Worm (Caenorhabditis elegans) whole organism, L2 larva: Measurements from ENCODE around the gene clec-222.

Experiments
- C34F6.9 ChIP-seq: fragments of 150-350 bp; optimal IDR thresholded peaks from 2 replicates; lab custom pipeline; 2014; ENCODE audit warnings: missing biosample characterization, missing genetic modification characterization
- F13H6.1 ChIP-seq: sonication (generic microtip); optimal IDR thresholded peaks from 2 replicates; lab custom pipeline; 2016; ENCODE audit warnings: missing genetic modification characterization, missing compliant biosample characterization
- Y55F3AM.14 ChIP-seq: fragments of 200-800 bp; sonication (Bioruptor generic); optimal IDR thresholded peaks from 2 replicates; lab custom pipeline; 2018; ENCODE audit warnings: mild to moderate bottlenecking, missing genetic modification characterization, missing compliant biosample characterization
- ZK546.5 ChIP-seq: sonication (generic microtip); optimal IDR thresholded peaks from 2 replicates; lab custom pipeline; 2017; ENCODE audit warnings: missing biosample characterization, missing genetic modification characterization
- alr-1 ChIP-seq: fragments of 150-350 bp; optimal IDR thresholded peaks from 2 replicates; lab custom pipeline; 2014; ENCODE audit warnings: missing biosample characterization, missing genetic modification characterization
- aly-2 ChIP-seq: fragments of 150-350 bp; optimal IDR thresholded peaks from 2 replicates; lab custom pipeline; 2014; ENCODE audit warnings: missing biosample characterization, missing genetic modification characterization
- ama-1 ChIP-seq: fragments of 150-350 bp; optimal IDR thresholded peaks from 2 replicates; lab custom pipeline; 2018; ENCODE audit warnings: inconsistent platforms
- blmp-1 ChIP-seq: sonication (generic microtip); optimal IDR thresholded peaks from 2 replicates; lab custom pipeline; 2017; ENCODE audit warnings: missing genetic modification characterization, mild to moderate bottlenecking, missing compliant biosample characterization, antibody characterized with exemption, moderate library complexity; ENCODE audit not compliant: insufficient read depth
- ceh-16 ChIP-seq: fragments of 150-350 bp; optimal IDR thresholded peaks from 2 replicates; lab custom pipeline; 2014; ENCODE audit warnings: missing biosample characterization, missing genetic modification characterization
- crh-2 ChIP-seq: sonication (generic microtip); optimal IDR thresholded peaks from 2 replicates; lab custom pipeline; 2017; ENCODE audit warnings: missing biosample characterization, missing genetic modification characterization
- dmd-4 ChIP-seq: sonication (generic microtip); optimal IDR thresholded peaks from 2 replicates; lab custom pipeline; 2017; ENCODE audit warnings: missing biosample characterization, missing genetic modification characterization
- egl-27 ChIP-seq: sonication (generic microtip); optimal IDR thresholded peaks from 3 replicates; lab custom pipeline; 2017; ENCODE audit warnings: missing biosample characterization, missing genetic modification reagents, missing genetic modification characterization
- elt-1 ChIP-seq: fragments of 150-350 bp; optimal IDR thresholded peaks from 2 replicates; lab custom pipeline; 2014; ENCODE audit warnings: missing biosample characterization, missing genetic modification characterization
- fos-1 ChIP-seq: fragments of 150-350 bp; optimal IDR thresholded peaks from 2 replicates; lab custom pipeline; 2014; ENCODE audit warnings: missing biosample characterization, missing genetic modification characterization
- lin-11 ChIP-seq: fragments of 150-350 bp; sonication (generic microtip); optimal IDR thresholded peaks from 2 replicates; lab custom pipeline; 2014; ENCODE audit warnings: missing biosample characterization, missing genetic modification characterization, inconsistent platforms, mixed read lengths
- lin-39 ChIP-seq: fragments of 150-350 bp; optimal IDR thresholded peaks from 2 replicates; lab custom pipeline; 2014; ENCODE audit warnings: missing biosample characterization, missing genetic modification reagents, missing genetic modification characterization
- lsy-2 ChIP-seq, 2 experiments: fragments of 150-350 bp in 1 of 2; sonication (generic microtip) in 1 of 2; optimal IDR thresholded peaks; 2 replicates each; lab custom pipeline; 2014 to 2017; ENCODE audit warnings: missing biosample characterization in 2 of 2, missing genetic modification characterization in 2 of 2
- mab-5 ChIP-seq: fragments of 150-350 bp; optimal IDR thresholded peaks from 2 replicates; lab custom pipeline; 2014; ENCODE audit warnings: missing biosample characterization, missing genetic modification characterization
- mbf-1 ChIP-seq: sonication (generic microtip); optimal IDR thresholded peaks from 2 replicates; lab custom pipeline; 2017; ENCODE audit warnings: missing biosample characterization, missing genetic modification characterization
- nhr-10 ChIP-seq: sonication (generic microtip); optimal IDR thresholded peaks from 2 replicates; lab custom pipeline; 2017; ENCODE audit warnings: missing biosample characterization, missing genetic modification characterization
- nhr-129 ChIP-seq: fragments of 150-350 bp; optimal IDR thresholded peaks from 2 replicates; lab custom pipeline; 2014; ENCODE audit warnings: missing biosample characterization, missing genetic modification characterization
- nhr-21 ChIP-seq: fragments of 150-350 bp; optimal IDR thresholded peaks from 2 replicates; lab custom pipeline; 2014; ENCODE audit warnings: missing biosample characterization, missing genetic modification characterization
- nhr-237 ChIP-seq: fragments of 150-350 bp; optimal IDR thresholded peaks from 2 replicates; lab custom pipeline; 2014; ENCODE audit warnings: missing biosample characterization, missing genetic modification characterization
- nhr-25 ChIP-seq: fragments of 150-350 bp; sonication (generic microtip); optimal IDR thresholded peaks from 3 replicates; lab custom pipeline; 2014; ENCODE audit warnings: missing biosample characterization, missing genetic modification characterization
- nhr-77 ChIP-seq: fragments of 150-350 bp; optimal IDR thresholded peaks from 2 replicates; lab custom pipeline; 2014; ENCODE audit warnings: missing biosample characterization, missing genetic modification characterization
- peb-1 ChIP-seq: fragments of 150-350 bp; optimal IDR thresholded peaks from 2 replicates; lab custom pipeline; 2014; ENCODE audit warnings: missing biosample characterization, missing genetic modification characterization
- sma-3 ChIP-seq: sonication (generic microtip); optimal IDR thresholded peaks from 2 replicates; lab custom pipeline; 2016; ENCODE audit warnings: missing genetic modification reagents, missing genetic modification characterization, missing compliant biosample characterization
- sma-9 ChIP-seq, 2 experiments: fragments of 150-350 bp in 1 of 2; sonication (generic microtip) in 1 of 2; optimal IDR thresholded peaks; 2 replicates each; lab custom pipeline; 2014 to 2016; ENCODE audit warnings: missing genetic modification characterization in 2 of 2, mild to moderate bottlenecking in 1 of 2, missing biosample characterization in 1 of 2, missing compliant biosample characterization in 1 of 2, missing genetic modification reagents in 1 of 2, moderate library complexity in 1 of 2
- snpc-4 ChIP-seq: fragments of 150-350 bp; optimal IDR thresholded peaks from 2 replicates; lab custom pipeline; 2014; ENCODE audit warnings: missing biosample characterization, missing genetic modification characterization
- zag-1 ChIP-seq: fragments of 150-350 bp; optimal IDR thresholded peaks from 2 replicates; lab custom pipeline; 2014; ENCODE audit warnings: missing biosample characterization, missing genetic modification characterization
- ztf-11 ChIP-seq: sonication (generic microtip); optimal IDR thresholded peaks from 2 replicates; lab custom pipeline; 2017; ENCODE audit warnings: missing biosample characterization, missing genetic modification characterization
- ztf-4 ChIP-seq: fragments of 150-350 bp; optimal IDR thresholded peaks from 2 replicates; lab custom pipeline; 2014; ENCODE audit warnings: missing biosample characterization, missing genetic modification characterization

Gene clec-222

ce11 chrV:11308346-11308745 lies 37.2 kb downstream of the clec-222 start, which contains the start of gene snf-11:
Gene snf-11 (minus strand): TSS chrV:11308446.
- TF ChIP-seq zag-1 (tag; lab: Kevin White, UChicago) (no peak), Y55F3AM.14 (GFP tag; lab: Kevin White, UChicago) (no peak), blmp-1 (tag; lab: Kevin White, UChicago) (no peak), snpc-4 (tag; lab: Kevin White, UChicago) (no peak), lin-11 (no peak), sma-9 (GFP tag; optimal IDR thresholded peaks at IDR 0.05; lab: Kevin White, UChicago) (no peak), sma-9 (tag; optimal IDR thresholded peaks at IDR 0.05; lab: Kevin White, UChicago) (no peak), nhr-237 (tag; lab: Kevin White, UChicago) (no peak), lin-39 (tag; lab: Kevin White, UChicago) (no peak), dmd-4 (tag; lab: Kevin White, UChicago) (no peak), nhr-21 (tag; lab: Kevin White, UChicago) (no peak), peb-1 (tag; lab: Kevin White, UChicago) (no peak), ceh-16 (no peak)
- TF ChIP-seq, all 48 proteins: peak for 0

- TF ChIP-seq C34F6.9 (tag; lab: Kevin White, UChicago) (peak; percentile 18), mbf-1 (tag; lab: Kevin White, UChicago) (no peak), elt-1 (no peak), sma-9 (GFP tag; optimal IDR thresholded peaks at IDR 0.05; lab: Kevin White, UChicago) (peak; percentile 76), sma-9 (tag; optimal IDR thresholded peaks at IDR 0.05; lab: Kevin White, UChicago) (no peak), F13H6.1 (tag; lab: Kevin White, UChicago) (peak; percentile 80), sma-3 (GFP tag; lab: Kevin White, UChicago) (no peak), nhr-77 (tag; lab: Kevin White, UChicago) (no peak), egl-27 (tag; lab: Kevin White, UChicago) (no peak), aly-2 (tag; lab: Kevin White, UChicago) (no peak), zag-1 (tag; lab: Kevin White, UChicago) (peak; percentile 12), lsy-2 (tag; optimal IDR thresholded peaks at IDR 0.05; lab: Kevin White, UChicago) (peak in 1 of 2 experiments; percentile 22), mab-5 (tag; lab: Kevin White, UChicago) (no peak), nhr-129 (tag; lab: Kevin White, UChicago) (peak; percentile 56), ZK546.5 (no peak), crh-2 (tag; lab: Kevin White, UChicago) (no peak), ztf-4 (tag; lab: Kevin White, UChicago) (no peak), peb-1 (tag; lab: Kevin White, UChicago) (no peak)
Observed at ce11 chrV:11308915-11309314, 37.8 kb downstream of the clec-222 start.

DNA sequence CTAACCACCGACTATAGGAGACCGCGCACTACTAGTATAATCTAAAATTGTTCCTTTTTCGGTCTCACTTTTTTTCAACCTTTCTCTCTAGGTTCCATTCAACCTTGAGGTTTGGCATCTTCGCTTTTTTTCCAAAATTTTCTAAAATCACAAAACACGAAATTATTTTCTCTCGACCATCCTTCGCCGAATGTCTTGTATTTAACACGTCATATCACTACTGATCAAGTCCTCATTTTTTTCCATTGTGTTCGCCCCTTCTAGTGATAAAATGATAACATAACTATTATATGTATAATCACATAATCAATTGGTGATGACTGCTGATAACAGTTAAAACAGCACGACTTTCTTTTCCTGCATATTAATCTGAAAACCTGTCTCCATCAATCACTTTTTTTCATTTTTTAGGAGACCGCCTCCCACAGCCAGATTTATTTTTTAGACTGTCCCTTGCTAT lies 39.9 kb downstream of the clec-222 start, which contains the start of gene T03F7.7:
TSS of gene T03F7.7 (plus strand) at position 410 of the 460 bp plus-strand sequence.
- TF ChIP-seq sma-9 (GFP tag; optimal IDR thresholded peaks at IDR 0.05; lab: Kevin White, UChicago) (peak; percentile 32), sma-9 (tag; optimal IDR thresholded peaks at IDR 0.05; lab: Kevin White, UChicago) (no peak), aly-2 (tag; lab: Kevin White, UChicago) (no peak), lin-11 (no peak), blmp-1 (tag; lab: Kevin White, UChicago) (peak; percentile 55), nhr-25 (tag; lab: Kevin White, UChicago) (peak; percentile 55), fos-1 (peak; percentile 97), nhr-10 (no peak), nhr-77 (tag; lab: Kevin White, UChicago) (no peak), ztf-11 (tag; lab: Kevin White, UChicago) (no peak), sma-3 (GFP tag; lab: Kevin White, UChicago) (peak; percentile 61), crh-2 (tag; lab: Kevin White, UChicago) (peak; percentile 36), ama-1 (no peak), alr-1 (tag; lab: Kevin White, UChicago) (no peak)

- TF ChIP-seq Y55F3AM.14 (GFP tag; lab: Kevin White, UChicago), result no peak
- peak; percentile 9 for TF ChIP-seq nhr-25 (tag; lab: Kevin White, UChicago)
Observed at ce11 chrV:11312904-11313303, 41.8 kb downstream of the clec-222 start.
